Fruit fly (Drosophila melanogaster) whole organism, embryonic: ENCODE measurements around the gene Ttc19.
A peak's percentile ranks its signal among the peaks of the same experiment; 100 is the strongest.

Source experiments
- Bdp1 ChIP-seq: fragments of 200-800 bp; sonication (Bioruptor generic); optimal IDR thresholded peaks from 3 replicates; lab custom pipeline; 2016; ENCODE audit warnings: missing biosample characterization, missing genetic modification characterization
- BtbVII ChIP-seq: fragments of 200-800 bp; sonication (Bioruptor generic); optimal IDR thresholded peaks from 3 replicates; lab custom pipeline; 2017; ENCODE audit warnings: missing biosample characterization, mild to moderate bottlenecking, missing genetic modification characterization
- C15 ChIP-seq: fragments of 200-800 bp; sonication (Bioruptor generic); IDR thresholded peaks from 3 replicates; pipeline ENCODE4 v1.3.6; 2022; ENCODE audit warnings: missing biosample characterization, missing genetic modification characterization
- CG10366 ChIP-seq: fragments of 200-800 bp; sonication (Bioruptor generic); IDR thresholded peaks from 2 replicates; pipeline ENCODE4 v1.3.6; 2022; ENCODE audit warnings: missing biosample characterization, missing genetic modification characterization
- CG11696 ChIP-seq: fragments of 200-800 bp; sonication (Bioruptor generic); IDR thresholded peaks from 2 replicates; pipeline ENCODE4 v1.3.6; 2022; ENCODE audit warnings: missing biosample characterization, missing genetic modification characterization
- CG15011 ChIP-seq: fragments of 200-800 bp; sonication (Bioruptor generic); optimal IDR thresholded peaks from 3 replicates; lab custom pipeline; 2018; ENCODE audit warnings: missing biosample characterization, mild to moderate bottlenecking, missing genetic modification characterization
- CG18619 ChIP-seq: fragments of 200-800 bp; sonication (Bioruptor generic); optimal IDR thresholded peaks from 3 replicates; lab custom pipeline; 2017; ENCODE audit warnings: missing biosample characterization, mild to moderate bottlenecking, missing genetic modification characterization
- CG2199 ChIP-seq: fragments of 200-800 bp; sonication (Bioruptor generic); IDR thresholded peaks from 3 replicates; pipeline ENCODE4 v1.3.6; 2022; ENCODE audit warnings: missing biosample characterization, missing genetic modification characterization
- CG2678 ChIP-seq: fragments of 200-800 bp; sonication (Bioruptor generic); optimal IDR thresholded peaks from 3 replicates; lab custom pipeline; 2019; ENCODE audit warnings: missing biosample characterization, mild to moderate bottlenecking, missing genetic modification characterization, moderate library complexity
- CG2889 ChIP-seq: fragments of 200-800 bp; sonication (Bioruptor generic); IDR thresholded peaks from 3 replicates; pipeline ENCODE4 v1.3.6; 2022; ENCODE audit warnings: missing biosample characterization, missing genetic modification characterization
- CG33557 ChIP-seq: fragments of 200-800 bp; sonication (Bioruptor generic); optimal IDR thresholded peaks from 2 replicates; lab custom pipeline; 2019; ENCODE audit warnings: missing biosample characterization, mild to moderate bottlenecking, missing genetic modification characterization, moderate library complexity
- CG3995 ChIP-seq: fragments of 200-800 bp; sonication (Bioruptor generic); optimal IDR thresholded peaks from 3 replicates; lab custom pipeline; 2016; ENCODE audit warnings: missing biosample characterization, missing genetic modification characterization
- CG4617 ChIP-seq: fragments of 200-800 bp; sonication (Bioruptor generic); optimal IDR thresholded peaks from 3 replicates; lab custom pipeline; 2016; ENCODE audit warnings: missing biosample characterization, missing genetic modification characterization, borderline replicate concordance
- CG4820 ChIP-seq: fragments of 200-800 bp; sonication (Bioruptor generic); optimal IDR thresholded peaks from 3 replicates; lab custom pipeline; 2016; ENCODE audit warnings: missing biosample characterization, missing genetic modification characterization
- CG5245 ChIP-seq: fragments of 200-800 bp; sonication (Bioruptor generic); optimal IDR thresholded peaks from 3 replicates; lab custom pipeline; 2016; ENCODE audit warnings: missing biosample characterization, missing genetic modification characterization
- CG6654 ChIP-seq: fragments of 200-800 bp; sonication (Bioruptor generic); optimal IDR thresholded peaks from 2 replicates; lab custom pipeline; 2017; ENCODE audit warnings: missing biosample characterization, mild to moderate bottlenecking, missing genetic modification characterization
- CrebB ChIP-seq: fragments of 200-800 bp; sonication (Bioruptor generic); optimal IDR thresholded peaks from 3 replicates; lab custom pipeline; 2018; ENCODE audit warnings: missing biosample characterization, mild to moderate bottlenecking, missing genetic modification characterization
- D ChIP-seq, 2 experiments: fragments of 200-800 bp in 1 of 2; fragments of >200 bp in 1 of 2; sonication (Bioruptor generic) in 1 of 2; optimal IDR thresholded peaks; 2 replicates in 1 of 2; 3 replicates in 1 of 2; lab custom pipeline; 2017; ENCODE audit warnings: mild to moderate bottlenecking in 1 of 2, missing biosample characterization in 1 of 2, missing genetic modification characterization in 1 of 2, missing genetic modification reagents in 1 of 2
- Dbx ChIP-seq: fragments of 200-800 bp; sonication (Bioruptor generic); IDR thresholded peaks from 3 replicates; pipeline ENCODE4 v1.3.6; 2022; ENCODE audit warnings: missing biosample characterization, missing genetic modification characterization
- HLH4C ChIP-seq: fragments of 200-800 bp; sonication (Bioruptor generic); IDR thresholded peaks from 3 replicates; pipeline ENCODE4 v1.3.6; 2022; ENCODE audit warnings: missing biosample characterization, missing genetic modification characterization; ENCODE audit not compliant: partially characterized antibody
- Hr3 ChIP-seq: fragments of 200-800 bp; sonication (Bioruptor generic); optimal IDR thresholded peaks from 3 replicates; lab custom pipeline; 2016; ENCODE audit warnings: missing biosample characterization, missing genetic modification characterization
- Kr ChIP-seq: fragments of 200-800 bp; sonication (Bioruptor generic); optimal IDR thresholded peaks from 2 replicates; lab custom pipeline; 2017; ENCODE audit warnings: missing biosample characterization, mild to moderate bottlenecking, missing genetic modification characterization
- Neu2 ChIP-seq: fragments of 200-800 bp; sonication (Bioruptor generic); optimal IDR thresholded peaks from 3 replicates; lab custom pipeline; 2016; ENCODE audit warnings: missing biosample characterization, missing genetic modification characterization, borderline replicate concordance
- Oli ChIP-seq: fragments of 200-800 bp; sonication (Bioruptor generic); optimal IDR thresholded peaks from 2 replicates; lab custom pipeline; 2018; ENCODE audit warnings: missing biosample characterization, mild to moderate bottlenecking, missing genetic modification characterization, moderate library complexity
- Rfx ChIP-seq: fragments of 200-800 bp; sonication (Bioruptor generic); IDR thresholded peaks from 2 replicates; pipeline ENCODE4 v1.3.6; 2022; ENCODE audit warnings: missing biosample characterization, missing genetic modification characterization
- Taf1 ChIP-seq: fragments of 200-800 bp; sonication (Bioruptor generic); IDR thresholded peaks from 2 replicates; pipeline ENCODE4 v1.3.6; 2022; ENCODE audit warnings: missing biosample characterization, missing genetic modification characterization
- btn ChIP-seq: fragments of 200-800 bp; sonication (Bioruptor generic); optimal IDR thresholded peaks from 2 replicates; lab custom pipeline; 2016; ENCODE audit warnings: missing biosample characterization, missing genetic modification characterization
- caup ChIP-seq: fragments of 200-800 bp; sonication (Bioruptor generic); optimal IDR thresholded peaks from 3 replicates; lab custom pipeline; 2017; ENCODE audit warnings: missing biosample characterization, mild to moderate bottlenecking, missing genetic modification characterization, moderate library complexity; ENCODE audit not compliant: severe bottlenecking
- corto ChIP-seq: fragments of 200-800 bp; sonication (Bioruptor generic); optimal IDR thresholded peaks from 2 replicates; lab custom pipeline; 2016; ENCODE audit warnings: missing biosample characterization, mild to moderate bottlenecking, missing genetic modification characterization, moderate library complexity
- dmrt11E ChIP-seq: fragments of 200-800 bp; sonication (Bioruptor generic); optimal IDR thresholded peaks from 3 replicates; lab custom pipeline; 2018; ENCODE audit warnings: missing biosample characterization, mild to moderate bottlenecking, missing genetic modification characterization, moderate library complexity
- fru ChIP-seq: fragments of >200 bp; optimal IDR thresholded peaks from 2 replicates; lab custom pipeline; 2017
- her ChIP-seq: fragments of 200-800 bp; sonication (Bioruptor generic); optimal IDR thresholded peaks from 2 replicates; lab custom pipeline; 2016; ENCODE audit warnings: missing biosample characterization, missing genetic modification characterization
- jumu ChIP-seq: fragments of 200-800 bp; sonication (Bioruptor generic); optimal IDR thresholded peaks from 3 replicates; lab custom pipeline; 2016; ENCODE audit warnings: missing biosample characterization, missing genetic modification characterization
- kni ChIP-seq: fragments of 200-800 bp; sonication (Bioruptor generic); optimal IDR thresholded peaks from 3 replicates; lab custom pipeline; 2017; ENCODE audit warnings: mild to moderate bottlenecking, missing biosample characterization, missing genetic modification reagents, missing genetic modification characterization
- lab ChIP-seq: fragments of 200-800 bp; sonication (Bioruptor generic); optimal IDR thresholded peaks from 3 replicates; lab custom pipeline; 2017; ENCODE audit warnings: missing biosample characterization, missing genetic modification characterization, mild to moderate bottlenecking, moderate library complexity, missing genetic modification reagents
- luna ChIP-seq: fragments of 200-800 bp; sonication (Bioruptor generic); optimal IDR thresholded peaks from 2 replicates; lab custom pipeline; 2016; ENCODE audit warnings: missing biosample characterization, missing genetic modification characterization
- onecut ChIP-seq: fragments of 200-800 bp; sonication (Bioruptor generic); IDR thresholded peaks from 2 replicates; pipeline ENCODE4 v1.3.6; 2022; ENCODE audit warnings: missing biosample characterization, missing genetic modification characterization
- pho ChIP-seq: fragments of 200-800 bp; sonication (Bioruptor generic); optimal IDR thresholded peaks from 2 replicates; lab custom pipeline; 2016; ENCODE audit warnings: missing biosample characterization, missing genetic modification characterization
- pita ChIP-seq: fragments of 200-800 bp; sonication (Bioruptor generic); optimal IDR thresholded peaks from 2 replicates; lab custom pipeline; 2017; ENCODE audit warnings: missing biosample characterization, mild to moderate bottlenecking, missing genetic modification characterization
- rib ChIP-seq: fragments of 200-800 bp; sonication (Bioruptor generic); IDR thresholded peaks from 2 replicates; pipeline ENCODE4 v1.3.6; 2022; ENCODE audit warnings: missing biosample characterization, missing genetic modification characterization
- schlank ChIP-seq: fragments of 200-800 bp; sonication (Bioruptor generic); optimal IDR thresholded peaks from 2 replicates; lab custom pipeline; 2018; ENCODE audit warnings: missing biosample characterization, mild to moderate bottlenecking, missing genetic modification characterization
- sens-2 ChIP-seq: fragments of 200-800 bp; sonication (Bioruptor generic); IDR thresholded peaks from 2 replicates; pipeline ENCODE4 v1.3.6; 2022; ENCODE audit warnings: missing biosample characterization, missing genetic modification characterization
- sima ChIP-seq: fragments of 200-800 bp; sonication (Bioruptor generic); optimal IDR thresholded peaks from 2 replicates; lab custom pipeline; 2016; ENCODE audit warnings: missing biosample characterization, missing genetic modification characterization
- slou ChIP-seq: fragments of 200-800 bp; sonication (Bioruptor generic); optimal IDR thresholded peaks from 3 replicates; lab custom pipeline; 2016; ENCODE audit warnings: missing biosample characterization, missing genetic modification characterization
- sna ChIP-seq: fragments of 200-800 bp; sonication (Bioruptor generic); IDR thresholded peaks from 2 replicates; pipeline ENCODE4 v1.3.6; 2022; ENCODE audit warnings: missing biosample characterization, missing genetic modification characterization; ENCODE audit not compliant: partially characterized antibody
- sr ChIP-seq: fragments of 200-800 bp; sonication (Bioruptor generic); IDR thresholded peaks from 3 replicates; pipeline ENCODE4 v1.3.6; 2022; ENCODE audit warnings: missing biosample characterization, missing genetic modification characterization
- stc ChIP-seq: fragments of 200-800 bp; sonication (Bioruptor generic); IDR thresholded peaks from 2 replicates; pipeline ENCODE4 v1.3.6; 2022; ENCODE audit warnings: missing biosample characterization, missing genetic modification characterization
- wdn ChIP-seq: fragments of 200-800 bp; sonication (Bioruptor generic); IDR thresholded peaks from 2 replicates; pipeline ENCODE4 v1.3.6; 2022; ENCODE audit warnings: missing biosample characterization, missing genetic modification characterization

Gene Ttc19

DNA sequence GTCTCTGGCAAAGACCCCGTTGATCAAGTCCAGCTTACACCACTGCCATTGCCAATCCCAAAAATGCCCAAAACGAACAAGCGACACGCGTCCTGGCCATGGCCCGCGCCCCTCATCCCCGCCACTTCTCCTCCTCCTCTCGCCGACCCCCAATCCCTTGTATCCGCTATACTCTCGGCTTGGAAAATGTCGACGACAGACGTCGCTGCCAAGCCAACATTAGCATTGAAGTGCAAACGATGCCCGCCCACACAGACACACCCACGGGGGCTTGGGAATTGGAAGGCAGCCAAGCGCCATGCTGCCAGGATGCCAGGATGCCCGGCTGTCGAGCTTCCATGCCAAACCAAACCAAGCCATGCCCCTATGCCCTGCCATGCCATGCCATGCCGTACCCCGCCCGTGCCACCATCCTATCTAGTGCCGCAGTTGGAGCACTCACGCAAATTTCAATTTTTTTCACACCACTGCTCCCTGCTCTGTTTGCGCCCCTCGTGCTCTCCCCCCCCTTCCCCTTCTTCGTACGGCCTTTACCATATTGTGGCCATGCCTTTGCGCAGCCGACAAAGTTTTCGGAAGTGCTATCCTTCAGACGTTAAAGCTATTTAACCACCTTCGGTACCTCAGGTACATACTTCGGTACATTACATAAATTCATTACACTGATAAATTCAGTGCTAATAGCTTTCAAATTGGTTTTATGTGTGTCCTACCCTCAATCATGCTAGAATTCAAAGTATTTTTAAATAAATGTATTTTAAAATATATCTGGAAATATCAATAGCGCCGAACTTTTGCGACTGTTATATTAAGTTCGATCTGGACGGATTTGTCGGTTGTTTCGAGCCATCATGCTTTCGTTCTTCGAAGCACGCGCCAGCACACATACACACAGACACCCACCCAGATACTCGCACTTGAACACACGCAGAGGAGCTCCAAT, 23.4 kb downstream of the Ttc19 start (continued):
- TF ChIP-seq CG15011 (peak; percentile 67), CG2889 (GFP tag; lab: Robert Waterston, UW) (peak; percentile 38; the same call in 1 of the 3 replicates), BtbVII (GFP tag; lab: Kevin White, UChicago) (peak; percentile 77), pho (GFP tag; lab: Kevin White, UChicago) (peak; percentile 26), CG4820 (GFP tag; lab: Kevin White, UChicago) (peak; percentile 61), CG2199 (GFP tag; lab: Robert Waterston, UW) (0 out of 3 replicates have a peak, but pooled peaks have one; percentile 43), stc (0 out of 2 replicates have a peak, but pooled peaks have one; percentile 39), onecut (GFP tag; lab: Robert Waterston, UW) (peak; percentile 55), pita (no peak), wdn (GFP tag; lab: Robert Waterston, UW) (peak; percentile 47; the same call in 1 of the 2 replicates), btn (GFP tag; lab: Kevin White, UChicago) (no peak), C15 (GFP tag; lab: Robert Waterston, UW) (no peak), CG10366 (peak; percentile 71), CG5245 (GFP tag; lab: Kevin White, UChicago) (peak; percentile 57), CG2678 (tag; lab: Kevin White, UChicago) (peak; percentile 90), sens-2 (GFP tag; lab: Robert Waterston, UW) (peak; percentile 22; the same call in 1 of the 2 replicates), Neu2 (GFP tag; lab: Kevin White, UChicago) (no peak), lab (peak; percentile 83), jumu (GFP tag; lab: Kevin White, UChicago) (peak; percentile 37), sna (no peak), CG18619 (GFP tag; lab: Kevin White, UChicago) (peak; percentile 84), CG33557 (GFP tag; lab: Kevin White, UChicago) (peak; percentile 37), schlank (peak; percentile 31), her (GFP tag; lab: Kevin White, UChicago) (no peak), CG11696 (GFP tag; lab: Robert Waterston, UW) (no peak), rib (no peak; the same call in 1 of the 2 replicates), corto (peak; percentile 56), Taf1 (GFP tag; lab: Robert Waterston, UW) (peak; percentile 27; the same call in 1 of the 2 replicates), HLH4C (GFP tag; lab: Robert Waterston, UW) (no peak), Kr (GFP tag; lab: Kevin White, UChicago) (no peak), fru (no peak), CG3995 (GFP tag; lab: Kevin White, UChicago) (no peak), luna (GFP tag; lab: Kevin White, UChicago) (no peak), slou (peak; percentile 27), CG6654 (peak; percentile 38), Dbx (peak; percentile 69; the same call in 2 of the 3 replicates), Rfx (GFP tag; lab: Robert Waterston, UW) (peak; percentile 81), CrebB (tag; lab: Kevin White, UChicago) (peak; percentile 65), sr (no peak), D (optimal IDR thresholded peaks at IDR 0.05; lab: Kevin White, UChicago) (no peak), D (GFP tag; optimal IDR thresholded peaks at IDR 0.05; lab: Kevin White, UChicago) (peak; percentile 68), caup (GFP tag; lab: Kevin White, UChicago) (peak; percentile 74), dmrt11E (tag; lab: Kevin White, UChicago) (peak; percentile 55), CG4617 (GFP tag; lab: Kevin White, UChicago) (no peak), Hr3 (peak; percentile 68), kni (no peak), Bdp1 (GFP tag; lab: Kevin White, UChicago) (peak; percentile 35), sima (GFP tag; lab: Kevin White, UChicago) (no peak), Oli (tag; lab: Kevin White, UChicago) (peak; percentile 88)
